Comparison of ENCODE assay signal across 6 fruit fly cellular contexts in genomic region chrX:15305975-15306909, dm6.
A peak's percentile ranks its signal among the peaks of the same experiment; 100 is the strongest.
TF ChIP-seq lines count a peak whose summit lies in the region.

No protein-coding gene starts in this region.

- TF ChIP-seq CTCF in whole organism, embryonic (GFP tag; optimal IDR thresholded peaks at IDR 0.05; lab: Kevin White, UChicago): peak; percentile 72

TF ChIP-seq in whole organism, 6 proteins besides CTCF, POLR2A, EP300 and RAD21:
- TF ChIP-seq EcR (GFP tag; optimal IDR thresholded peaks at IDR 0.05; lab: Kevin White, UChicago): no peak
- TF ChIP-seq psq (optimal IDR thresholded peaks at IDR 0.05; lab: Kevin White, UChicago): no peak
- TF ChIP-seq pan (optimal IDR thresholded peaks at IDR 0.05; lab: Kevin White, UChicago): no peak
- TF ChIP-seq Dll (optimal IDR thresholded peaks at IDR 0.05; lab: Kevin White, UChicago): no peak
- TF ChIP-seq CG8478 (optimal IDR thresholded peaks at IDR 0.05; lab: Kevin White, UChicago): peak; percentile 49
- no peak for TF ChIP-seq usp (GFP tag; optimal IDR thresholded peaks at IDR 0.05; lab: Kevin White, UChicago)
TF ChIP-seq in whole organism: peak in this region for 1.

TF ChIP-seq in whole organism, adult, 20 proteins besides CTCF, POLR2A, EP300 and RAD21:
- TF ChIP-seq CG7045 (GFP tag; optimal IDR thresholded peaks at IDR 0.05; lab: Kevin White, UChicago) (no peak), tj (GFP tag; optimal IDR thresholded peaks at IDR 0.05; lab: Kevin White, UChicago) (peak; percentile 62), cnc (optimal IDR thresholded peaks at IDR 0.05; lab: Kevin White, UChicago) (no peak), CG33017 (tag; optimal IDR thresholded peaks at IDR 0.05; lab: Kevin White, UChicago) (no peak), CG11617 (GFP tag; optimal IDR thresholded peaks at IDR 0.05; lab: Kevin White, UChicago) (peak; percentile 24), kay (GFP tag; lab: Kevin White, UChicago; ENCODE audit: borderline replicate concordance) (peak; percentile 49), bab1 (GFP tag; optimal IDR thresholded peaks at IDR 0.05; lab: Kevin White, UChicago) (peak; percentile 21), Mnt (GFP tag; optimal IDR thresholded peaks at IDR 0.05; lab: Kevin White, UChicago) (peak; percentile 43), ovo (GFP tag; optimal IDR thresholded peaks at IDR 0.05; lab: Kevin White, UChicago) (peak; percentile 68), pad (GFP tag; optimal IDR thresholded peaks at IDR 0.05; lab: Kevin White, UChicago) (peak; percentile 53), toe (GFP tag; optimal IDR thresholded peaks at IDR 0.05; lab: Kevin White, UChicago) (no peak), CG14711 (tag; optimal IDR thresholded peaks at IDR 0.05; lab: Kevin White, UChicago) (peak; percentile 68), Clk (GFP tag; optimal IDR thresholded peaks at IDR 0.05; lab: Kevin White, UChicago) (no peak), CG5204 (GFP tag; optimal IDR thresholded peaks at IDR 0.05; lab: Kevin White, UChicago) (no peak), CG7101 (tag; optimal IDR thresholded peaks at IDR 0.05; lab: Kevin White, UChicago) (peak; percentile 11)

TF ChIP-seq in whole organism, embryonic, 481 proteins besides CTCF, POLR2A, EP300 and RAD21 (continues in another document):
- TF ChIP-seq Pdp1 (GFP tag; optimal IDR thresholded peaks at IDR 0.05; lab: Kevin White, UChicago) (peak in 1 of 2 experiments; percentile 29), sug (tag; optimal IDR thresholded peaks at IDR 0.05; lab: Kevin White, UChicago) (peak; percentile 8), chinmo (GFP tag; IDR thresholded peaks at IDR 0.05; lab: Robert Waterston, UW; ENCODE audit: partially characterized antibody) (peak; percentile 84; the same call in 2 of the 4 replicates), D19B (GFP tag; optimal IDR thresholded peaks at IDR 0.05; lab: Kevin White, UChicago) (no peak), danr (GFP tag; IDR thresholded peaks at IDR 0.05; lab: Robert Waterston, UW) (no peak), CG10321 (GFP tag; IDR thresholded peaks at IDR 0.05; lab: Robert Waterston, UW) (peak; percentile 81), sens (GFP tag; lab: Kevin White, UChicago) (peak; percentile 87), gro (GFP tag; optimal IDR thresholded peaks at IDR 0.05; lab: Kevin White, UChicago) (peak; percentile 35), Trl (optimal IDR thresholded peaks at IDR 0.05; lab: Kevin White, UChicago) (peak; percentile 72 to 91), Trl (GFP tag; optimal IDR thresholded peaks at IDR 0.05; lab: Kevin White, UChicago) (no peak), rib (GFP tag; IDR thresholded peaks at IDR 0.05; lab: Robert Waterston, UW) (no peak), ems (GFP tag; optimal IDR thresholded peaks at IDR 0.05; lab: Kevin White, UChicago) (no peak), Hmr (GFP tag; optimal IDR thresholded peaks at IDR 0.05; lab: Kevin White, UChicago) (peak; percentile 8), tup (GFP tag; optimal IDR thresholded peaks at IDR 0.05; lab: Kevin White, UChicago) (no peak), Nf-YC (tag; optimal IDR thresholded peaks at IDR 0.05; lab: Kevin White, UChicago) (peak; percentile 20), so (GFP tag; IDR thresholded peaks at IDR 0.05; lab: Robert Waterston, UW) (no peak), CG12071 (GFP tag; optimal IDR thresholded peaks at IDR 0.05; lab: Kevin White, UChicago) (peak; percentile 11), az2 (GFP tag; optimal IDR thresholded peaks at IDR 0.05; lab: Kevin White, UChicago) (no peak)

TF ChIP-seq in whole organism, prepupa, 60 proteins besides CTCF, POLR2A, EP300 and RAD21 (continues in another document):
- TF ChIP-seq CG15336 (GFP tag; IDR thresholded peaks at IDR 0.05; lab: Robert Waterston, UW) (peak; percentile 24; the same call in 1 of the 2 replicates), net (GFP tag; optimal IDR thresholded peaks at IDR 0.05; lab: Kevin White, UChicago) (peak; percentile 32), Ets21C (GFP tag; optimal IDR thresholded peaks at IDR 0.05; lab: Kevin White, UChicago) (peak; percentile 4), CG10669 (GFP tag; optimal IDR thresholded peaks at IDR 0.05; lab: Kevin White, UChicago) (peak; percentile 2), Hr38 (GFP tag; optimal IDR thresholded peaks at IDR 0.05; lab: Kevin White, UChicago) (no peak), CG6276 (GFP tag; optimal IDR thresholded peaks at IDR 0.05; lab: Kevin White, UChicago) (peak; percentile 41), Hr39 (GFP tag; optimal IDR thresholded peaks at IDR 0.05; lab: Kevin White, UChicago) (peak; percentile 13), Eip78C (GFP tag; lab: Kevin White, UChicago) (peak; percentile 64), CG10631 (GFP tag; optimal IDR thresholded peaks at IDR 0.05; lab: Kevin White, UChicago) (no peak), CG11294 (GFP tag; IDR thresholded peaks at IDR 0.05; lab: Robert Waterston, UW) (no peak; the same call in 1 of the 2 replicates), dsx (GFP tag; optimal IDR thresholded peaks at IDR 0.05; lab: Kevin White, UChicago; ENCODE audit: poor library complexity, severe bottlenecking) (peak; percentile 63), ss (GFP tag; optimal IDR thresholded peaks at IDR 0.05; lab: Kevin White, UChicago) (peak in 1 of 2 experiments; percentile 51), CG6854 (GFP tag; optimal IDR thresholded peaks at IDR 0.05; lab: Kevin White, UChicago) (peak; percentile 47), salr (GFP tag; optimal IDR thresholded peaks at IDR 0.05; lab: Kevin White, UChicago) (no peak), CG6163 (GFP tag; IDR thresholded peaks at IDR 0.05; lab: Robert Waterston, UW) (peak; percentile 33; the same call in 1 of the 3 replicates), Sox15 (GFP tag; optimal IDR thresholded peaks at IDR 0.05; lab: Kevin White, UChicago) (no peak), CG7368 (GFP tag; optimal IDR thresholded peaks at IDR 0.05; lab: Kevin White, UChicago) (no peak), achi (GFP tag; optimal IDR thresholded peaks at IDR 0.05; lab: Kevin White, UChicago) (no peak)

TF ChIP-seq in whole organism, pupa, 21 proteins besides CTCF, POLR2A, EP300 and RAD21:
- TF ChIP-seq D1 (tag; optimal IDR thresholded peaks at IDR 0.05; lab: Kevin White, UChicago): no peak
- peak; percentile 59 for TF ChIP-seq CG32121 (GFP tag; IDR thresholded peaks at IDR 0.05; lab: Robert Waterston, UW)
- peak; percentile 66 for TF ChIP-seq CG13204 (GFP tag; optimal IDR thresholded peaks at IDR 0.05; lab: Kevin White, UChicago)
- TF ChIP-seq CG8159 (tag; optimal IDR thresholded peaks at IDR 0.05; lab: Kevin White, UChicago): peak; percentile 0
- no peak for TF ChIP-seq rn (GFP tag; IDR thresholded peaks at IDR 0.05; lab: Robert Waterston, UW)
- peak; percentile 11 for TF ChIP-seq CG34367 (tag; optimal IDR thresholded peaks at IDR 0.05; lab: Kevin White, UChicago)
- TF ChIP-seq CG14655 (GFP tag; optimal IDR thresholded peaks at IDR 0.05; lab: Kevin White, UChicago): no peak
- peak; percentile 74 for TF ChIP-seq CG4496 (GFP tag; IDR thresholded peaks at IDR 0.05; lab: Robert Waterston, UW)
- TF ChIP-seq CG10348 (GFP tag; IDR thresholded peaks at IDR 0.05; lab: Robert Waterston, UW): no peak
- TF ChIP-seq CG15710 (tag; optimal IDR thresholded peaks at IDR 0.05; lab: Kevin White, UChicago): no peak
- TF ChIP-seq fd96Ca (GFP tag; IDR thresholded peaks at IDR 0.05; lab: Robert Waterston, UW): peak; percentile 62; the same call in 2 of the 3 replicates
- TF ChIP-seq CG17806 (tag; optimal IDR thresholded peaks at IDR 0.05; lab: Kevin White, UChicago): no peak
- no peak for TF ChIP-seq Pif1B (GFP tag; optimal IDR thresholded peaks at IDR 0.05; lab: Kevin White, UChicago)
- no peak for TF ChIP-seq CG8301 (tag; optimal IDR thresholded peaks at IDR 0.05; lab: Kevin White, UChicago)
- TF ChIP-seq CG12605 (GFP tag; IDR thresholded peaks at IDR 0.05; lab: Robert Waterston, UW): no peak
- TF ChIP-seq Ets98B (GFP tag; IDR thresholded peaks at IDR 0.05; lab: Robert Waterston, UW): peak; percentile 54; the same call in 1 of the 2 replicates
- TF ChIP-seq Snoo (tag; optimal IDR thresholded peaks at IDR 0.05; lab: Kevin White, UChicago): peak; percentile 21
- TF ChIP-seq Pif1A (GFP tag; optimal IDR thresholded peaks at IDR 0.05; lab: Kevin White, UChicago): peak; percentile 14
- no peak for TF ChIP-seq CG9948 (tag; optimal IDR thresholded peaks at IDR 0.05; lab: Kevin White, UChicago)
- TF ChIP-seq EcR (GFP tag; optimal IDR thresholded peaks at IDR 0.05; lab: Kevin White, UChicago): peak; percentile 60
- no peak for TF ChIP-seq gl (tag; optimal IDR thresholded peaks at IDR 0.05; lab: Kevin White, UChicago)
TF ChIP-seq in whole organism, pupa: peak in this region for 10.

TF ChIP-seq in whole organism, wandering third instar larva, 38 proteins besides CTCF, POLR2A, EP300 and RAD21:
- peak; percentile 49 for TF ChIP-seq Dif (GFP tag; optimal IDR thresholded peaks at IDR 0.05; lab: Kevin White, UChicago; ENCODE audit: partially characterized antibody)
- peak; percentile 58 for TF ChIP-seq Vsx2 (GFP tag; optimal IDR thresholded peaks at IDR 0.05; lab: Kevin White, UChicago; ENCODE audit: partially characterized antibody)
- TF ChIP-seq psq (GFP tag; optimal IDR thresholded peaks at IDR 0.05; lab: Kevin White, UChicago): peak; percentile 74
- TF ChIP-seq Rel (GFP tag; optimal IDR thresholded peaks at IDR 0.05; lab: Kevin White, UChicago): no peak
- TF ChIP-seq Rel (tag; optimal IDR thresholded peaks at IDR 0.05; lab: Kevin White, UChicago): peak; percentile 67
- TF ChIP-seq foxo (GFP tag; optimal IDR thresholded peaks at IDR 0.05; lab: Kevin White, UChicago): no peak
- peak; percentile 9 for TF ChIP-seq brk (GFP tag; optimal IDR thresholded peaks at IDR 0.05; lab: Kevin White, UChicago)
- peak; percentile 3 for TF ChIP-seq br (GFP tag; optimal IDR thresholded peaks at IDR 0.05; lab: Kevin White, UChicago)
- TF ChIP-seq woc (GFP tag; optimal IDR thresholded peaks at IDR 0.05; lab: Kevin White, UChicago): no peak
- peak; percentile 28 for TF ChIP-seq Hnf4 (GFP tag; optimal IDR thresholded peaks at IDR 0.05; lab: Kevin White, UChicago)
- TF ChIP-seq h (GFP tag; optimal IDR thresholded peaks at IDR 0.05; lab: Kevin White, UChicago): peak; percentile 15
- TF ChIP-seq usp (GFP tag; optimal IDR thresholded peaks at IDR 0.05; lab: Kevin White, UChicago): no peak
- no peak for TF ChIP-seq Hr78 (GFP tag; optimal IDR thresholded peaks at IDR 0.05; lab: Kevin White, UChicago)
- peak; percentile 2 for TF ChIP-seq rgr (GFP tag; optimal IDR thresholded peaks at IDR 0.05; lab: Kevin White, UChicago)
- TF ChIP-seq HLH106 (tag; optimal IDR thresholded peaks at IDR 0.05; lab: Kevin White, UChicago): peak; percentile 5
- TF ChIP-seq jim (GFP tag; optimal IDR thresholded peaks at IDR 0.05; lab: Kevin White, UChicago): peak; percentile 44
- peak; percentile 15 for TF ChIP-seq Sp1 (GFP tag; optimal IDR thresholded peaks at IDR 0.05; lab: Kevin White, UChicago)
- TF ChIP-seq dl (GFP tag; optimal IDR thresholded peaks at IDR 0.05; lab: Kevin White, UChicago; ENCODE audit: insufficient read depth in 1 of 2, partially characterized antibody in 2 of 2): peak; percentile 38 to 59
